Worm (Caenorhabditis elegans) whole organism, midembryonic: ENCODE measurements around the gene C40H1.9.

Experiments used
- T22C8.4 ChIP-seq: fragments of 200-800 bp; sonication (Bioruptor generic); IDR thresholded peaks from 2 replicates; pipeline ENCODE4 v1.3.6; 2022; ENCODE audit warnings: missing genetic modification characterization, missing compliant biosample characterization
- cog-1 ChIP-seq: sonication (generic microtip); optimal IDR thresholded peaks from 2 replicates; lab custom pipeline; 2016; ENCODE audit warnings: missing genetic modification characterization, missing compliant biosample characterization
- flt-1 ChIP-seq: fragments of 200-800 bp; sonication (Bioruptor generic); IDR thresholded peaks from 2 replicates; pipeline ENCODE4 v1.3.6; 2022; ENCODE audit warnings: missing genetic modification characterization, missing compliant biosample characterization
- klf-2 ChIP-seq: fragments of 200-800 bp; sonication (Bioruptor generic); conservative IDR thresholded peaks from 2 replicates; pipeline ENCODE4 v1.3.6; 2022; ENCODE audit warnings: missing genetic modification reagents, missing genetic modification characterization, missing compliant biosample characterization
- med-1 ChIP-seq: sonication (generic microtip); optimal IDR thresholded peaks from 2 replicates; lab custom pipeline; 2017; ENCODE audit warnings: missing genetic modification characterization, mild to moderate bottlenecking, missing compliant biosample characterization, antibody characterized with exemption, missing genetic modification reagents; ENCODE audit not compliant: insufficient read depth
- ref-1 ChIP-seq: fragments of 200-800 bp; sonication (Bioruptor generic); conservative IDR thresholded peaks from 2 replicates; pipeline ENCODE4 v1.3.6; 2022; ENCODE audit warnings: missing genetic modification reagents, missing genetic modification characterization, missing compliant biosample characterization
- tab-1 ChIP-seq: fragments of 200-800 bp; sonication (Bioruptor generic); IDR thresholded peaks from 2 replicates; pipeline ENCODE4 v1.3.6; 2022; ENCODE audit warnings: missing genetic modification characterization, missing compliant biosample characterization
- ztf-23 ChIP-seq: fragments of 200-800 bp; sonication (Bioruptor generic); IDR thresholded peaks from 2 replicates; pipeline ENCODE4 v1.3.6; 2022; ENCODE audit warnings: missing genetic modification reagents, missing genetic modification characterization, missing compliant biosample characterization
- ztf-29 ChIP-seq: fragments of 200-800 bp; sonication (Bioruptor generic); IDR thresholded peaks from 2 replicates; pipeline ENCODE4 v1.3.6; 2022; ENCODE audit warnings: missing genetic modification reagents, missing genetic modification characterization, missing compliant biosample characterization

Gene C40H1.9

DNA sequence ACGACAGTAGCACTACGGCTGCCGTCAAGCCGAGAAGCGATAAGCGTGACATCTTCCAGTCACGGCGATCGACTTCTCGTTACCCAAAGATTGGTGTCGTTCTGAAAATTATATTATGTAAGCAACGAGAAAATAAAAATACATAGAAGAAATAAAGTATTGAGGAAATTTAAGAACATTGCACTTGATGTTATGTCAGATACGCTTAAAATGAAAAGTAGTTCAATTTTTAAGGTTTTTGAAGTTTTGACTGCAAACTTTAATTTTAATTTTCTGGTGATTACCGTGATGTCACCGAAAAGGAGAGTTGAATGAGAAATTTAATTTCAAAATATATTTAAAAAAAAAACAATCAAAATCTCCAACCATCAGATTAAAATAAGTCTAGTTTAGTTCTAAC lies 24.6 kb downstream of the C40H1.9 start, which contains the start of gene emb-9:
Gene emb-9, minus strand, starts transcription at position 101 of the 400 bp plus-strand sequence.
- TF ChIP-seq ztf-29 (GFP tag; lab: Robert Waterston, UW): no peak
- no peak for TF ChIP-seq ref-1 (GFP tag; lab: Robert Waterston, UW)
- no peak for TF ChIP-seq cog-1 (tag; lab: Kevin White, UChicago)
- no peak for TF ChIP-seq T22C8.4 (GFP tag; lab: Robert Waterston, UW)
- no peak for TF ChIP-seq klf-2 (GFP tag; lab: Robert Waterston, UW)
- no peak for TF ChIP-seq flt-1 (GFP tag; lab: Robert Waterston, UW)
- no peak for TF ChIP-seq tab-1 (GFP tag; lab: Robert Waterston, UW)
- TF ChIP-seq med-1 (GFP tag; lab: Kevin White, UChicago): no peak
- no peak for TF ChIP-seq ztf-23 (GFP tag; lab: Robert Waterston, UW)

DNA sequence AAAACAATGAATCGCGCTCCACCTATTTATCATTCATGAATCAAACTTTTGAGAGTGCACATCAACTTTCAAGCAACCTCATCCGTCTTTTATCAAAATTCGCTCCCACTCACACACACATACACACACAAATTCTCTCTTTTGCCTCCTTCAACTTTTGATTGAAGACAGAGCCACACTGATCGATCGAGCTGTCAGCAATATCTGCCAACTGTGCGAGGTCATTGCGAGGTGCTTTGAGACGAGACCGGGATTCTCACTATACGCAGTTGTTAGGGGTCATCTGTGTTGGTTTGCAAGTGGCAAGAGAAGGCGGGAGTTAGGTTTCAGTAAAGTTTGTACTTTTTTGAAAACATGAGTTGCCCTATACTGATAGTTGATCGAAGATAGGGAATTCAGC lies 26.4 kb downstream of the C40H1.9 start:
- TF ChIP-seq cog-1 (tag; lab: Kevin White, UChicago) (no peak), ztf-29 (GFP tag; lab: Robert Waterston, UW) (no peak), T22C8.4 (GFP tag; lab: Robert Waterston, UW) (no peak), ref-1 (GFP tag; lab: Robert Waterston, UW) (no peak), med-1 (GFP tag; lab: Kevin White, UChicago) (no peak), klf-2 (GFP tag; lab: Robert Waterston, UW) (no peak)

ce11 chrIII:9346722-9347121 lies 27.0 kb downstream of the C40H1.9 start:
- TF ChIP-seq ztf-23 (GFP tag; lab: Robert Waterston, UW) (0 out of 2 replicates have a peak, but pooled peaks have one; percentile 14), ref-1 (GFP tag; lab: Robert Waterston, UW) (no peak)

DNA sequence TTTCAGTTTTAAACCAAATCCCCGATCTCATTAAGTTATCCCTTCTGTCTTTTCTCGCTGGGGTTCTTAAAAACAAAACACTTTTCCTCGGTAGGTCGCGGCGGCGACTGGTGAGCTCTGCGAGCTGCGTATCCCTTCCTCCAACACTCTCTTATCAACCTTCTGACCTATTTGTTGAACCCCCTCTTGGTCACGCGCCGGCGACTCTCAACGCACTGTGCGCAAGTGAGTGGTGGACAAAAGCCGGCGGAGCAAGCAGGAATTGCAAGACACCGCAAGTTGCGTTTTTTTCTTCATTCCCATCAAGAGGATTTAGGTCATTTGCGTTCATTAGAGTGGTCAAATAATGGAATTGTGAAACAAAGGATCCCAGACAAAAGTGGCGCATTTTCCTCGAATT lies 34.1 kb downstream of the C40H1.9 start:
- TF ChIP-seq ztf-23 (GFP tag; lab: Robert Waterston, UW) (no peak), cog-1 (tag; lab: Kevin White, UChicago) (no peak), ref-1 (GFP tag; lab: Robert Waterston, UW) (no peak)

DNA sequence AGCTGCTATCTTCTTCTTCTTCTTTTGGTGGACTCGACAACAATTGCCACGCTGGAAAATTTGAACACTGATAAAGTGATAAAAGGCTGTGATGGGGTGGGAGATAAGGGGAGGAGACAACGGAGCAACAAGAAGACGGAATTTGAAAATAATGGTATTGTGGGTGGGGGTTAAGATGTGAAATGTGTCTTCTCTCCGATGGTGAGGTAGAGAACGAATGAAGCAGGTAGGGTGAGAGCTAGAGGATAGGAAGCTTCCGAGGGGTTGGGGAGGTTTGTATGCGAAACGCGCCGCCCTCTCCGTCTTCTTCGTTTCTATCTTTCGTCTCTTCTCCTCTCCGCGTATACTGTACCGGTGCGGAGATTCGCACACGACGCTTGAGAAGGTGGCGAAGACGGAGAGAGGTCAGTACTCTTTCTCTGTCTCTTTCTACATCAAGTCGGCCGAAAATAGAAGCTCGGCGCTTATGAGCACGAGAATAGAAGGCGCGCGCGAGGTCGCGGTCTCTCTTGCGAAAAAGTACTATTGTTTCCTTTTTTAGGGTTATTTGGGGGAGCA lies 35.8 kb downstream of the C40H1.9 start, which contains the start of gene chtb-1:
Gene chtb-1, minus strand, starts transcription at position 51 of the 558 bp plus-strand sequence.
- TF ChIP-seq med-1 (GFP tag; lab: Kevin White, UChicago): no peak
- no peak for TF ChIP-seq cog-1 (tag; lab: Kevin White, UChicago)
- TF ChIP-seq tab-1 (GFP tag; lab: Robert Waterston, UW): no peak
- no peak for TF ChIP-seq flt-1 (GFP tag; lab: Robert Waterston, UW)
- no peak for TF ChIP-seq T22C8.4 (GFP tag; lab: Robert Waterston, UW)
- TF ChIP-seq klf-2 (GFP tag; lab: Robert Waterston, UW): no peak
- TF ChIP-seq ztf-29 (GFP tag; lab: Robert Waterston, UW): no peak
- TF ChIP-seq ztf-23 (GFP tag; lab: Robert Waterston, UW): no peak

ce11 chrIII:9359060-9359459 lies 39.3 kb downstream of the C40H1.9 start, which contains the start of gene K04H4.5:
Gene K04H4.5 (plus strand): TSS chrIII:9359360.
- TF ChIP-seq T22C8.4 (GFP tag; lab: Robert Waterston, UW): no peak
- TF ChIP-seq tab-1 (GFP tag; lab: Robert Waterston, UW): no peak

- TF ChIP-seq ztf-29 (GFP tag; lab: Robert Waterston, UW): no peak
- TF ChIP-seq cog-1 (tag; lab: Kevin White, UChicago): no peak
- TF ChIP-seq ref-1 (GFP tag; lab: Robert Waterston, UW): no peak
- no peak for TF ChIP-seq klf-2 (GFP tag; lab: Robert Waterston, UW)
- no peak for TF ChIP-seq med-1 (GFP tag; lab: Kevin White, UChicago)
- no peak for TF ChIP-seq T22C8.4 (GFP tag; lab: Robert Waterston, UW)
- no peak for TF ChIP-seq tab-1 (GFP tag; lab: Robert Waterston, UW)
- no peak for TF ChIP-seq ztf-23 (GFP tag; lab: Robert Waterston, UW)
- no peak for TF ChIP-seq flt-1 (GFP tag; lab: Robert Waterston, UW)
These were observed 41.5 kb downstream of the C40H1.9 start, which contains the start of gene flp-25 for ce11 chrIII:9361228-9361627. Gene flp-25 (plus strand): TSS chrIII:9361528.

DNA sequence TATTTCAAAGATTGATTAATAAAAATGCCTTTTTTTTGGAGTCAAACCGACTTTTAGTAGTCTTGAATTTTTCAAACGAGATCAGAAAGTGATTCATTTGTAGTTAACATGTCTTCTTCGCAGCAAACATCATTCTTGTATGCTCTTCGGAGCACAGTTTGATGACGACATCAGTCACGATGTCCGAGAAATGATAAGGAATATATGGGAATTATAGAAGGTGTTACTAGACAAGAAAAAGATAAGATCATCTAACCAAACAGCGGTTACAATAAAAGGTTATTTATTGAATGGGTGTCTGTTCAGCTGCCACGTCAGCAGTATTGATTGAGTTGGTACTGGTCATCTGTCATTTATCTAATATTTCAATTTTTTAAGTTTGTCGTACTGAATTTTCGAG lies 46.6 kb downstream of the C40H1.9 start:
- TF ChIP-seq ztf-23 (GFP tag; lab: Robert Waterston, UW) (no peak), tab-1 (GFP tag; lab: Robert Waterston, UW) (no peak)

DNA sequence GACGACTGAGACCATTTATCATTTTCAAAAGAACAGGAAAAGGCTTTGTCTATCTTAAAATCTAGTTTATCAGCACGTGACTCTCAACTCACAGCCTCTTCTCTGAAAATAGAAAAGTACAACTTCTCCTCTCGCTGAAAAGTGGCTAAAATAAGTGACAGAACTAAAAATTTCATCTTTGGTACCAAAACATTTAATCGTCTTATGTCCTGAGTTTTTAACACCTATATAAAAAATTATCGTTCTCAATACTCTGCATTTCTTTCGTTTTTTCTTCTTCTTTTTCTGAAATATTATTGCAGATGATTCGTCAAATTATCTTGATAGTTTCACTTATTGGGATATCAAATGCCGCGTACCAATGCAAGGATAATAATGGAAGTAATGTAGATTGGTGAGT lies 47.2 kb downstream of the C40H1.9 start, which contains the start of gene crn-6:
Gene crn-6, plus strand, starts transcription at position 301 of the 400 bp plus-strand sequence.
- no peak for TF ChIP-seq ztf-23 (GFP tag; lab: Robert Waterston, UW)
- no peak for TF ChIP-seq ref-1 (GFP tag; lab: Robert Waterston, UW)
- no peak for TF ChIP-seq ztf-29 (GFP tag; lab: Robert Waterston, UW)
- TF ChIP-seq T22C8.4 (GFP tag; lab: Robert Waterston, UW): no peak
- TF ChIP-seq med-1 (GFP tag; lab: Kevin White, UChicago): no peak
- TF ChIP-seq cog-1 (tag; lab: Kevin White, UChicago): no peak
- TF ChIP-seq tab-1 (GFP tag; lab: Robert Waterston, UW): no peak
- no peak for TF ChIP-seq klf-2 (GFP tag; lab: Robert Waterston, UW)
- TF ChIP-seq flt-1 (GFP tag; lab: Robert Waterston, UW): no peak
